Worm (Caenorhabditis elegans) whole organism, L4 larva: ENCODE data around the gene T09A5.15.

ENCODE experiments used
- D1046.2 ChIP-seq: fragments of 200-800 bp; sonication (Bioruptor generic); IDR thresholded peaks from 2 replicates; pipeline ENCODE4 v1.3.6; 2022; ENCODE audit warnings: missing genetic modification characterization, missing compliant biosample characterization
- F10B5.3 ChIP-seq: sonication (generic microtip); optimal IDR thresholded peaks from 2 replicates; lab custom pipeline; 2016; ENCODE audit warnings: mild to moderate bottlenecking, missing genetic modification characterization, missing compliant biosample characterization
- F26F4.8 ChIP-seq: fragments of 200-800 bp; sonication (Bioruptor generic); conservative IDR thresholded peaks from 2 replicates; pipeline ENCODE4 v1.3.6; 2022; ENCODE audit warnings: missing genetic modification characterization, missing compliant biosample characterization
- F49E8.2 ChIP-seq: sonication (generic microtip); optimal IDR thresholded peaks from 2 replicates; lab custom pipeline; 2016; ENCODE audit warnings: missing compliant biosample characterization, mild to moderate bottlenecking, missing genetic modification characterization, borderline replicate concordance
- T20F7.1 ChIP-seq: fragments of 200-800 bp; sonication (Bioruptor generic); optimal IDR thresholded peaks from 2 replicates; lab custom pipeline; 2018; ENCODE audit warnings: mild to moderate bottlenecking, missing genetic modification characterization, missing compliant biosample characterization
- Y105C5A.15 ChIP-seq: fragments of 200-800 bp; sonication (Bioruptor generic); IDR thresholded peaks from 2 replicates; pipeline ENCODE4 v1.3.6; 2022; ENCODE audit warnings: missing genetic modification characterization, missing compliant biosample characterization
- Y5F2A.4 ChIP-seq: fragments of 200-800 bp; sonication (Bioruptor generic); optimal IDR thresholded peaks from 2 replicates; lab custom pipeline; 2018; ENCODE audit warnings: mild to moderate bottlenecking, missing genetic modification characterization, missing compliant biosample characterization
- aha-1 ChIP-seq: fragments of 150-350 bp; peaks from one replicate; lab custom pipeline; 2014; ENCODE audit warnings: missing biosample characterization, missing genetic modification characterization
- aly-2 ChIP-seq: sonication (generic microtip); optimal IDR thresholded peaks from 2 replicates; lab custom pipeline; 2018; ENCODE audit warnings: missing biosample characterization, missing genetic modification characterization
- arid-1 ChIP-seq: fragments of 200-800 bp; sonication (Bioruptor generic); conservative IDR thresholded peaks from 2 replicates; pipeline ENCODE4 v1.3.6; 2022; ENCODE audit warnings: missing genetic modification reagents, missing genetic modification characterization, missing compliant biosample characterization
- attf-4 ChIP-seq: sonication (generic microtip); optimal IDR thresholded peaks from 3 replicates; lab custom pipeline; 2017; ENCODE audit warnings: missing biosample characterization, missing genetic modification characterization
- ceh-28 ChIP-seq: fragments of 150-350 bp; optimal IDR thresholded peaks from 2 replicates; lab custom pipeline; 2014; ENCODE audit warnings: missing biosample characterization, missing genetic modification reagents, missing genetic modification characterization
- cey-2 ChIP-seq: sonication (generic microtip); optimal IDR thresholded peaks from 3 replicates; lab custom pipeline; 2017; ENCODE audit warnings: missing genetic modification characterization, mild to moderate bottlenecking, missing compliant biosample characterization, antibody characterized with exemption, borderline replicate concordance; ENCODE audit not compliant: insufficient read depth
- daf-12 ChIP-seq: fragments of 150-350 bp; optimal IDR thresholded peaks from 2 replicates; lab custom pipeline; 2014; ENCODE audit warnings: missing biosample characterization, missing genetic modification reagents, missing genetic modification characterization
- daf-16 ChIP-seq, 3 experiments: sonication (generic microtip); optimal IDR thresholded peaks; 2 replicates each; lab custom pipeline; 2016 to 2017; ENCODE audit warnings: missing genetic modification characterization in 3 of 3, missing genetic modification reagents in 3 of 3, mild to moderate bottlenecking in 2 of 3, missing compliant biosample characterization in 2 of 3, missing biosample characterization in 1 of 3, moderate library complexity in 1 of 3
- daf-8 ChIP-seq: fragments of 200-800 bp; sonication (Bioruptor generic); IDR thresholded peaks from 2 replicates; pipeline ENCODE4 v1.3.6; 2022; ENCODE audit warnings: missing genetic modification characterization, missing compliant biosample characterization
- dpl-1 ChIP-seq: fragments of 150-350 bp; optimal IDR thresholded peaks from 2 replicates; lab custom pipeline; 2014; ENCODE audit warnings: missing biosample characterization, missing genetic modification reagents, missing genetic modification characterization
- duxl-1 ChIP-seq: sonication (generic microtip); optimal IDR thresholded peaks from 2 replicates; lab custom pipeline; 2016; ENCODE audit warnings: mild to moderate bottlenecking, missing genetic modification characterization, moderate library complexity, missing compliant biosample characterization; ENCODE audit not compliant: poor library complexity
- lin-1 ChIP-seq: fragments of 200-800 bp; sonication (Bioruptor generic); IDR thresholded peaks from 2 replicates; pipeline ENCODE4 v1.3.6; 2022; ENCODE audit warnings: missing genetic modification reagents, missing genetic modification characterization, missing compliant biosample characterization
- lin-38 ChIP-seq: fragments of 200-800 bp; sonication (Bioruptor generic); IDR thresholded peaks from 2 replicates; pipeline ENCODE4 v1.3.6; 2022; ENCODE audit warnings: missing genetic modification reagents, missing genetic modification characterization, missing compliant biosample characterization
- lsy-2 ChIP-seq, 2 experiments: fragments of 150-350 bp in 1 of 2; sonication (generic microtip) in 1 of 2; optimal IDR thresholded peaks; 2 replicates each; lab custom pipeline; 2014 to 2017; ENCODE audit warnings: missing biosample characterization in 2 of 2, missing genetic modification characterization in 2 of 2
- mdl-1 ChIP-seq, 2 experiments: fragments of 150-350 bp in 1 of 2; sonication (generic microtip) in 1 of 2; optimal IDR thresholded peaks; 2 replicates each; lab custom pipeline; 2014 to 2017; ENCODE audit warnings: missing biosample characterization in 2 of 2, missing genetic modification characterization in 2 of 2
- mdt-29 ChIP-seq: fragments of 200-800 bp; sonication (Bioruptor generic); IDR thresholded peaks from 2 replicates; pipeline ENCODE4 v1.3.6; 2022; ENCODE audit warnings: missing genetic modification reagents, missing genetic modification characterization, missing compliant biosample characterization
- mep-1 ChIP-seq: fragments of 150-350 bp; sonication (generic microtip); optimal IDR thresholded peaks from 3 replicates; lab custom pipeline; 2014; ENCODE audit warnings: missing biosample characterization, missing genetic modification characterization
- mes-2 ChIP-seq: sonication (generic microtip); optimal IDR thresholded peaks from 2 replicates; lab custom pipeline; 2016; ENCODE audit warnings: missing genotype, mild to moderate bottlenecking, missing genetic modification characterization, missing compliant biosample characterization; ENCODE audit not compliant: poor library complexity, severe bottlenecking
- nhr-111 ChIP-seq: fragments of 200-800 bp; sonication (Bioruptor generic); optimal IDR thresholded peaks from 2 replicates; lab custom pipeline; 2018; ENCODE audit warnings: mild to moderate bottlenecking, missing genetic modification characterization, missing compliant biosample characterization
- php-3 ChIP-seq: fragments of 200-800 bp; sonication (Bioruptor generic); IDR thresholded peaks from 2 replicates; pipeline ENCODE4 v1.3.6; 2022; ENCODE audit warnings: missing genetic modification reagents, missing genetic modification characterization, missing compliant biosample characterization
- skn-1 ChIP-seq: fragments of 150-350 bp; optimal IDR thresholded peaks from 2 replicates; lab custom pipeline; 2014; ENCODE audit warnings: missing biosample characterization, missing genetic modification characterization
- snpc-1.2 ChIP-seq: fragments of 200-800 bp; sonication (Bioruptor generic); IDR thresholded peaks from 2 replicates; pipeline ENCODE4 v1.3.6; 2022; ENCODE audit warnings: missing genetic modification reagents, missing genetic modification characterization, missing compliant biosample characterization
- tag-97 ChIP-seq: fragments of 200-800 bp; sonication (Bioruptor generic); IDR thresholded peaks from 2 replicates; pipeline ENCODE4 v1.3.6; 2022; ENCODE audit warnings: missing genetic modification characterization, missing compliant biosample characterization
- unc-130 ChIP-seq: sonication (generic microtip); optimal IDR thresholded peaks from 2 replicates; lab custom pipeline; 2016; ENCODE audit warnings: missing genetic modification reagents, missing genetic modification characterization, missing compliant biosample characterization
- unc-62 ChIP-seq, 3 experiments: fragments of 150-350 bp in 1 of 3; sonication (generic microtip); optimal IDR thresholded peaks in 2 of 3; peaks in 1 of 3; 1 replicate in 1 of 3; 2 replicates in 2 of 3; lab custom pipeline; 2014 to 2017; ENCODE audit warnings: missing biosample characterization in 3 of 3, missing genetic modification characterization in 3 of 3, missing genetic modification reagents in 3 of 3, missing genotype in 1 of 3
- zfp-2 ChIP-seq: sonication (generic microtip); optimal IDR thresholded peaks from 2 replicates; lab custom pipeline; 2016; ENCODE audit warnings: mild to moderate bottlenecking, missing genetic modification characterization, missing compliant biosample characterization
- zip-11 ChIP-seq: fragments of 200-800 bp; sonication (Bioruptor generic); IDR thresholded peaks from 2 replicates; pipeline ENCODE4 v1.3.6; 2022; ENCODE audit warnings: missing genetic modification characterization, missing compliant biosample characterization
- zip-2 ChIP-seq: fragments of 150-350 bp; optimal IDR thresholded peaks from 2 replicates; lab custom pipeline; 2014; ENCODE audit warnings: missing biosample characterization, missing genetic modification characterization
- ztf-7 ChIP-seq: fragments of 150-350 bp; optimal IDR thresholded peaks from 2 replicates; lab custom pipeline; 2014; ENCODE audit warnings: missing biosample characterization, missing genetic modification characterization

Gene T09A5.15

DNA sequence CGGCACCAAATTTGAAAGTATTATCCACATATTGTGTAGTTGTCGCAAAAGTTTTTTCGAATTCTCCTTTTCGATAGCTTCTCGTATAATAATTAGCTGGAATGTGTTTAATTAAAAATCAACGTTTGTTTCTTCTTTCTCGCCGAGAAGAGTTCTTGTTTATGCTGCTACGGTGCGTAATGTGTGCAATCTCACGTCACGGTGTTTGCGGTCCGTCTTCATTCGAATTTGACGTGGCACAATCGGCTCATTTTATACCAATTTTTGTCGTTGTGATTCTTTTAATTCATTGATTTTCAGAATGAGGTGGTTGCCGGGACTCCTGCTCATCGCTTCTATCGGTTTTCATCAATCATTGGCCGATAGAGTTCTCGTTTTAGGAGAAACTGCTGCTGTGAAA lies 6.4 kb downstream of the T09A5.15 start, which contains the start of gene ostb-1 (continued):
- TF ChIP-seq snpc-1.2 (GFP tag; lab: Robert Waterston, UW) (no peak), unc-130 (no peak), ztf-7 (tag; lab: Kevin White, UChicago) (no peak), Y5F2A.4 (GFP tag; lab: Kevin White, UChicago) (no peak), attf-4 (no peak), lin-38 (peak; percentile 14; the same call in 1 of the 2 replicates), mdl-1 (tag; optimal IDR thresholded peaks at IDR 0.05; lab: Kevin White, UChicago) (no peak), aly-2 (tag; lab: Kevin White, UChicago) (no peak), cey-2 (tag; lab: Kevin White, UChicago) (no peak), lin-1 (GFP tag; lab: Robert Waterston, UW) (no peak), daf-12 (tag; lab: Kevin White, UChicago) (no peak), zfp-2 (tag; lab: Kevin White, UChicago) (no peak), zip-2 (no peak)

DNA sequence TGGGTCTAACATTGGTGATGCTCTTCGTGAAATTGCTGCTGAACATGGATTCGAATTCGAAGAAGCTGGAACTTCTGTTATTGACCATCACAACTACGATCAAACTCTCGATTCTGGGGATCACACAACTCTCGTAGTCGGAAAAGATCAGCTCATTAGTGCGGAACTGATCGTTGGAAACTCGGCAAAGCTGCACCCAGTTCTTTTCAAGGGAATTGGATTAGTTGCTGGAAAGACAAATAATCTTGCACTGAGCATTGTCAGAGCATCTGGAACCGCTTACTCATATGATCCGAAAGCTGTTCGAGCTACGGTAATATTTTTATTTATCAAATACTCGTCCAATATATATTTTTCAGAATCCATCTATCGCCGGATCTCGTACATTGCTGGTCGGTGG lies 7.1 kb downstream of the T09A5.15 start:
- peak in 1 of 2 experiments; percentile 50 for TF ChIP-seq unc-62 (GFP tag; optimal IDR thresholded peaks at IDR 0.05 in 1 of 2; lab: Kevin White, UChicago)
- TF ChIP-seq unc-62 (tag; optimal IDR thresholded peaks at IDR 0.05; lab: Kevin White, UChicago): no peak
- TF ChIP-seq aha-1: peak; percentile 66
- TF ChIP-seq F49E8.2 (tag; lab: Kevin White, UChicago): no peak

DNA sequence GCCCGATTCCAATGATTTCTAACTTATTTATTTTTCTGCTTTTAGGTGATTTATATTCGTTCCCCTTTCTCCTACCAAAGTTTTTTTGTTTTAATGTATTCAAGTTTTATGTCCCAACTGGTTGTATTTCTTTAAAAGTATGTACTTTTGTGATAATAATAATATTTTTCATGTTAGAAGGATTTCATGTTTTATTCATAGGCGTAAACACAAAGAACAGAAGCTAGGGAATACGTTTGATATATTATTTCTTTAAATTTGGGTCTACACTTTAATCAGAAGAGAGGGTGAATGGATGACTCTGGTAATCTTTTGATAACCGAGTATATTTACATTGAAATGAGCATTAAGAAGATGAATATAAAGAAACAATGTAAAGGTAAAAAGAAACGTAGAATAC lies 8.3 kb downstream of the T09A5.15 start:
- TF ChIP-seq dpl-1 (GFP tag; lab: Kevin White, UChicago): no peak
- peak; percentile 9 for TF ChIP-seq F10B5.3 (tag; lab: Kevin White, UChicago)
- TF ChIP-seq lsy-2 (tag; optimal IDR thresholded peaks at IDR 0.05; lab: Kevin White, UChicago): peak in 1 of 2 experiments; percentile 8
- TF ChIP-seq mes-2 (tag; lab: Kevin White, UChicago): no peak
- TF ChIP-seq skn-1: no peak
- no peak for TF ChIP-seq nhr-111 (GFP tag; lab: Kevin White, UChicago)
- peak; percentile 46 for TF ChIP-seq lin-38
- TF ChIP-seq arid-1 (GFP tag; lab: Robert Waterston, UW): 0 out of 2 replicates have a peak, but pooled peaks have one; percentile 11
- TF ChIP-seq php-3 (GFP tag; lab: Robert Waterston, UW): no peak
- TF ChIP-seq mep-1 (tag; lab: Kevin White, UChicago): peak; percentile 12
- no peak for TF ChIP-seq tag-97 (GFP tag; lab: Robert Waterston, UW)
- TF ChIP-seq daf-16 (GFP tag; optimal IDR thresholded peaks at IDR 0.05; lab: Kevin White, UChicago): peak in 1 of 2 experiments; percentile 33
- TF ChIP-seq daf-16 (tag; optimal IDR thresholded peaks at IDR 0.05; lab: Kevin White, UChicago): no peak
- TF ChIP-seq mdl-1 (tag; optimal IDR thresholded peaks at IDR 0.05; lab: Kevin White, UChicago): no peak
- TF ChIP-seq unc-130: peak; percentile 40
- no peak for TF ChIP-seq ceh-28
- peak; percentile 20 for TF ChIP-seq T20F7.1 (GFP tag; lab: Kevin White, UChicago)
- no peak for TF ChIP-seq D1046.2 (GFP tag; lab: Robert Waterston, UW)
- no peak for TF ChIP-seq F26F4.8
- TF ChIP-seq duxl-1 (tag; lab: Kevin White, UChicago): peak; percentile 0
- no peak for TF ChIP-seq ztf-7 (tag; lab: Kevin White, UChicago)
- TF ChIP-seq mdt-29 (GFP tag; lab: Robert Waterston, UW): no peak
- TF ChIP-seq Y105C5A.15 (GFP tag; lab: Robert Waterston, UW): peak; percentile 28; the same call in 1 of the 2 replicates
- no peak for TF ChIP-seq zip-11 (GFP tag; lab: Robert Waterston, UW)
- no peak for TF ChIP-seq daf-12 (tag; lab: Kevin White, UChicago)
- TF ChIP-seq daf-8 (GFP tag; lab: Robert Waterston, UW): no peak
